Worm (Caenorhabditis elegans) whole organism, L4 larva: ENCODE measurements around the gene T26G10.5.

ENCODE experiments used
- ZK546.5 ChIP-seq, 2 experiments: sonication (generic microtip); optimal IDR thresholded peaks; 2 replicates each; lab custom pipeline; 2017; ENCODE audit warnings: missing biosample characterization in 2 of 2, missing genetic modification characterization in 2 of 2
- ceh-28 ChIP-seq: fragments of 150-350 bp; optimal IDR thresholded peaks from 2 replicates; lab custom pipeline; 2014; ENCODE audit warnings: missing biosample characterization, missing genetic modification reagents, missing genetic modification characterization
- dmd-9 ChIP-seq: fragments of 200-800 bp; sonication (Bioruptor generic); IDR thresholded peaks from 2 replicates; pipeline ENCODE4 v1.3.6; 2022; ENCODE audit warnings: missing genetic modification reagents, missing genetic modification characterization, missing compliant biosample characterization
- egl-27 ChIP-seq: sonication (generic microtip); optimal IDR thresholded peaks from 3 replicates; lab custom pipeline; 2017; ENCODE audit warnings: missing biosample characterization, missing genetic modification reagents, missing genetic modification characterization
- lin-29 ChIP-seq: fragments of 200-800 bp; sonication (Bioruptor generic); IDR thresholded peaks from 2 replicates; pipeline ENCODE4 v1.3.6; 2022; ENCODE audit warnings: missing genetic modification reagents, missing genetic modification characterization, missing compliant biosample characterization
- nhr-237 ChIP-seq: sonication (generic microtip); optimal IDR thresholded peaks from 2 replicates; lab custom pipeline; 2017; ENCODE audit warnings: missing biosample characterization, missing genetic modification characterization
- nhr-48 ChIP-seq: sonication (generic microtip); optimal IDR thresholded peaks from 2 replicates; lab custom pipeline; 2016; ENCODE audit warnings: mild to moderate bottlenecking, missing genetic modification characterization, missing compliant biosample characterization
- pha-4 ChIP-seq, 2 experiments: fragments of 150-350 bp in 1 of 2; fragments of 200-800 bp in 1 of 2; sonication (Bioruptor generic) in 1 of 2; IDR thresholded peaks in 1 of 2; optimal IDR thresholded peaks in 1 of 2; 2 replicates each; pipeline versions ENCODE4 v1.3.6 to Lab custom; 2014 to 2022; ENCODE audit warnings: missing genetic modification characterization in 2 of 2, missing genetic modification reagents in 2 of 2, missing biosample characterization in 1 of 2, missing compliant biosample characterization in 1 of 2
- pqm-1 ChIP-seq: sonication (generic microtip); optimal IDR thresholded peaks from 2 replicates; lab custom pipeline; 2017; ENCODE audit warnings: missing biosample characterization, missing genetic modification characterization
- unc-62 ChIP-seq, 3 experiments: fragments of 150-350 bp in 1 of 3; sonication (generic microtip); optimal IDR thresholded peaks in 2 of 3; peaks in 1 of 3; 1 replicate in 1 of 3; 2 replicates in 2 of 3; lab custom pipeline; 2014 to 2017; ENCODE audit warnings: missing biosample characterization in 3 of 3, missing genetic modification characterization in 3 of 3, missing genetic modification reagents in 3 of 3, missing genotype in 1 of 3

- TF ChIP-seq pqm-1 (no peak), nhr-48 (tag; lab: Kevin White, UChicago) (no peak), unc-62 (GFP tag; optimal IDR thresholded peaks at IDR 0.05 in 1 of 2; lab: Kevin White, UChicago) (no peak), unc-62 (tag; optimal IDR thresholded peaks at IDR 0.05; lab: Kevin White, UChicago) (no peak), pha-4 (GFP tag; IDR thresholded peaks at IDR 0.05; lab: Robert Waterston, UW) (no peak), pha-4 (tag; optimal IDR thresholded peaks at IDR 0.05; lab: Kevin White, UChicago) (no peak), nhr-237 (no peak), egl-27 (no peak), ceh-28 (tag; lab: Kevin White, UChicago) (no peak), lin-29 (GFP tag; lab: Robert Waterston, UW) (no peak), dmd-9 (GFP tag; lab: Robert Waterston, UW) (no peak), ZK546.5 (tag; optimal IDR thresholded peaks at IDR 0.05; lab: Kevin White, UChicago) (no peak)
Measured at ce11 chrIII:9433576-9434107, 7.4 kb upstream of the T26G10.5 start, which contains the start of gene cpar-1.
